Worm (Caenorhabditis elegans) whole organism, early embryonic: Measurements from ENCODE around the gene C13A2.10.

Experiments used
- B0310.2 ChIP-seq: sonication (generic microtip); optimal IDR thresholded peaks from 2 replicates; lab custom pipeline; 2016; ENCODE audit warnings: mild to moderate bottlenecking, missing genetic modification characterization, missing compliant biosample characterization
- F13C5.2 ChIP-seq: sonication (generic microtip); optimal IDR thresholded peaks from 2 replicates; lab custom pipeline; 2017; ENCODE audit warnings: mild to moderate bottlenecking, missing genetic modification characterization, inconsistent platforms, missing compliant biosample characterization
- aly-1 ChIP-seq: sonication (generic microtip); optimal IDR thresholded peaks from 2 replicates; lab custom pipeline; 2016; ENCODE audit warnings: missing genetic modification characterization, missing compliant biosample characterization
- ama-1 ChIP-seq: fragments of 150-350 bp; optimal IDR thresholded peaks from 2 replicates; lab custom pipeline; 2014
- ceh-13 ChIP-seq: fragments of 200-800 bp; sonication (Bioruptor generic); optimal IDR thresholded peaks from 2 replicates; lab custom pipeline; 2018; ENCODE audit warnings: mild to moderate bottlenecking, missing genetic modification characterization, missing compliant biosample characterization
- ceh-36 ChIP-seq: sonication (generic microtip); optimal IDR thresholded peaks from 2 replicates; lab custom pipeline; 2016; ENCODE audit warnings: missing genetic modification characterization, inconsistent platforms, missing compliant biosample characterization
- ets-7 ChIP-seq: sonication (generic microtip); optimal IDR thresholded peaks from 2 replicates; lab custom pipeline; 2016; ENCODE audit warnings: missing genotype, missing genetic modification characterization, missing compliant biosample characterization
- flt-1 ChIP-seq: fragments of 200-800 bp; sonication (Bioruptor generic); IDR thresholded peaks from 2 replicates; pipeline ENCODE4 v1.3.6; 2022; ENCODE audit warnings: missing genetic modification characterization, missing compliant biosample characterization
- hmbx-1 ChIP-seq: sonication (generic microtip); optimal IDR thresholded peaks from 2 replicates; lab custom pipeline; 2016; ENCODE audit warnings: mild to moderate bottlenecking, missing genetic modification characterization, missing compliant biosample characterization
- hmg-4 ChIP-seq: fragments of 200-800 bp; sonication (Bioruptor generic); optimal IDR thresholded peaks from 2 replicates; lab custom pipeline; 2018; ENCODE audit warnings: mild to moderate bottlenecking, missing genetic modification characterization, missing compliant biosample characterization
- hnd-1 ChIP-seq: sonication (generic microtip); optimal IDR thresholded peaks from 2 replicates; lab custom pipeline; 2016; ENCODE audit warnings: missing genetic modification characterization, missing compliant biosample characterization
- pes-1 ChIP-seq: fragments of 200-800 bp; sonication (Bioruptor generic); IDR thresholded peaks from 2 replicates; pipeline ENCODE4 v1.3.6; 2022; ENCODE audit warnings: missing genetic modification reagents, missing genetic modification characterization, missing compliant biosample characterization
- scrt-1 ChIP-seq: fragments of 200-800 bp; sonication (Bioruptor generic); IDR thresholded peaks from 2 replicates; pipeline ENCODE4 v1.3.6; 2022; ENCODE audit warnings: missing genetic modification characterization, missing compliant biosample characterization
- sea-1 ChIP-seq: fragments of 200-800 bp; sonication (Bioruptor generic); conservative IDR thresholded peaks from 2 replicates; pipeline ENCODE4 v1.3.6; 2022; ENCODE audit warnings: missing genetic modification characterization, missing compliant biosample characterization
- tbx-11 ChIP-seq: fragments of 200-800 bp; sonication (Bioruptor generic); IDR thresholded peaks from 2 replicates; pipeline ENCODE4 v1.3.6; 2022; ENCODE audit warnings: missing genetic modification characterization, missing compliant biosample characterization
- tbx-37 ChIP-seq: fragments of 200-800 bp; sonication (Bioruptor generic); conservative IDR thresholded peaks from 2 replicates; pipeline ENCODE4 v1.3.6; 2022; ENCODE audit warnings: missing genetic modification reagents, missing genetic modification characterization, missing compliant biosample characterization
- tra-4 ChIP-seq: sonication (generic microtip); optimal IDR thresholded peaks from 2 replicates; lab custom pipeline; 2017; ENCODE audit warnings: missing genetic modification characterization, missing compliant biosample characterization

C13A2.10 gene

DNA sequence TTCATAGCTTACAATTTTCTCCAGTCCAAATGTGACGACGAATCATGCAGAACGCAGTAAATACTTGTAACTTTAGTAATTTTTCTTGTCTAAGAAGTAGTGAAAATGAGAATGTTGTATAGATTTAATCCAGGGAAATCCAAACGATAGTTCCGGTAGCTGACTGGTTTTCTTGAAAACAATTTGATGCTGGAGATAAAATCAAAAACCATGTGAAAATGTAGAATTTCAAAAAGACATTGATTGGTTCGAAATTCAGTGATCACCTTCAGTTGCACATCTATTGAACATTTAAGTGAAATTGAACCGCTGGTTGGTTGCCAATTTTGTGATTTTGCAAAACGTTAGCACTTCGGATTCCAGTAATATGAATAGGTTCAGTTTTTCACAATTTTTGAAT, 10.8 kb downstream of the C13A2.10 start, which contains the start of gene C13A2.9:
C13A2.9 (minus strand) TSS at position 101 of the 400 bp plus-strand sequence.
- TF ChIP-seq ceh-36 (tag; lab: Kevin White, UChicago) (no peak), tra-4 (tag; lab: Kevin White, UChicago) (no peak), ama-1 (lab: Kevin White, UChicago) (no peak), pes-1 (GFP tag; lab: Robert Waterston, UW) (no peak), ets-7 (no peak), F13C5.2 (tag; lab: Kevin White, UChicago) (no peak), hnd-1 (tag; lab: Kevin White, UChicago) (no peak), B0310.2 (tag; lab: Kevin White, UChicago) (no peak), sea-1 (GFP tag; lab: Robert Waterston, UW) (no peak), tbx-37 (GFP tag; lab: Robert Waterston, UW) (no peak), hmbx-1 (tag; lab: Kevin White, UChicago) (no peak), hmg-4 (GFP tag; lab: Kevin White, UChicago) (no peak), ceh-13 (GFP tag; lab: Kevin White, UChicago) (no peak), scrt-1 (no peak), flt-1 (GFP tag; lab: Robert Waterston, UW) (no peak), tbx-11 (GFP tag; lab: Robert Waterston, UW) (no peak), aly-1 (tag; lab: Kevin White, UChicago) (no peak)

DNA sequence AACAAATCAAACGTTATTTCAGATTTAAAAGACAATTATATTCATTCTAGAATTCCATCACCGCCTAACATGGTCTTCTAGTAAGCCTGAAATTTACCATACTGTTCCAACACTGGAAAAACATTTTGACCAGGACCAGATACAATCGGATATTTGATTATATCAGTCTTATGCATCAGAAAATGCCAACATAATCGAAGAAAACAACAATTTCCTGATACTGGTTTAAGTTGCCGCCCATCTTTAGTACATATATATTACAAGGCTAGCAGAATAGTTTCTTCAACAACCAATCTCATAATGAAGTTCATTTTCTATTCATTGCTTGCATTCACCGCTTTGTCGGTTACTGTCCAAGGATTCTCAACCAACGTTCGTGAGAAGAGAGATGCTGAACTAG, 15.9 kb downstream of the C13A2.10 start, which contains the start of gene C13A2.12:
C13A2.12 (plus strand) TSS at position 301 of the 400 bp plus-strand sequence.
- TF ChIP-seq flt-1 (GFP tag; lab: Robert Waterston, UW) (no peak), ets-7 (no peak), ceh-13 (GFP tag; lab: Kevin White, UChicago) (no peak), tra-4 (tag; lab: Kevin White, UChicago) (no peak), F13C5.2 (tag; lab: Kevin White, UChicago) (no peak), hnd-1 (tag; lab: Kevin White, UChicago) (no peak), hmbx-1 (tag; lab: Kevin White, UChicago) (no peak), ceh-36 (tag; lab: Kevin White, UChicago) (no peak), aly-1 (tag; lab: Kevin White, UChicago) (no peak)

DNA sequence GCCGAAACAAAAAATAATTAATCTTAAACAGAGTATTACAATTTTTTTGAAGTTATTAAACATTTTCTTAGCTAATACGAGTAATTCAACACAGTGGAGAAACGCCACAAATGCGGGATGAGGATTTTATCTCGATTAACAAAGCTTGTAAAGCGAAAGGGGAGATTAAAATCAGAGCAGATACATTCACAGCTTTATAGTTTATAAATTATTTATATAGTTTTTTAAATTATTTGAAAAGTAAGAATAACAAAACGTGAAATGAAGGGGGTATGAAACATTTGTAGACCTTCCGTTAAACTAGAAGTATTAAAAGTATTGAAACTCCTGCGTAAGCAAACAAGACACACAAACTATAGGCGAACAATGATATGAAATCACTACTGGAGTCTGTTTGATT, 19.8 kb downstream of the C13A2.10 start, which contains the start of gene C05C8.8:
C05C8.8 (minus strand) TSS at position 101 of the 400 bp plus-strand sequence.
- TF ChIP-seq hnd-1 (tag; lab: Kevin White, UChicago): no peak
- no peak for TF ChIP-seq B0310.2 (tag; lab: Kevin White, UChicago)
- no peak for TF ChIP-seq hmg-4 (GFP tag; lab: Kevin White, UChicago)
- TF ChIP-seq hmbx-1 (tag; lab: Kevin White, UChicago): no peak
- TF ChIP-seq tra-4 (tag; lab: Kevin White, UChicago): no peak
- no peak for TF ChIP-seq ama-1 (lab: Kevin White, UChicago)
- TF ChIP-seq flt-1 (GFP tag; lab: Robert Waterston, UW): no peak
- no peak for TF ChIP-seq tbx-11 (GFP tag; lab: Robert Waterston, UW)
- no peak for TF ChIP-seq ets-7
- TF ChIP-seq tbx-37 (GFP tag; lab: Robert Waterston, UW): no peak
- TF ChIP-seq pes-1 (GFP tag; lab: Robert Waterston, UW): no peak
- TF ChIP-seq ceh-36 (tag; lab: Kevin White, UChicago): no peak
- no peak for TF ChIP-seq scrt-1
- no peak for TF ChIP-seq sea-1 (GFP tag; lab: Robert Waterston, UW)
- TF ChIP-seq aly-1 (tag; lab: Kevin White, UChicago): no peak
- no peak for TF ChIP-seq F13C5.2 (tag; lab: Kevin White, UChicago)
- TF ChIP-seq ceh-13 (GFP tag; lab: Kevin White, UChicago): no peak

DNA sequence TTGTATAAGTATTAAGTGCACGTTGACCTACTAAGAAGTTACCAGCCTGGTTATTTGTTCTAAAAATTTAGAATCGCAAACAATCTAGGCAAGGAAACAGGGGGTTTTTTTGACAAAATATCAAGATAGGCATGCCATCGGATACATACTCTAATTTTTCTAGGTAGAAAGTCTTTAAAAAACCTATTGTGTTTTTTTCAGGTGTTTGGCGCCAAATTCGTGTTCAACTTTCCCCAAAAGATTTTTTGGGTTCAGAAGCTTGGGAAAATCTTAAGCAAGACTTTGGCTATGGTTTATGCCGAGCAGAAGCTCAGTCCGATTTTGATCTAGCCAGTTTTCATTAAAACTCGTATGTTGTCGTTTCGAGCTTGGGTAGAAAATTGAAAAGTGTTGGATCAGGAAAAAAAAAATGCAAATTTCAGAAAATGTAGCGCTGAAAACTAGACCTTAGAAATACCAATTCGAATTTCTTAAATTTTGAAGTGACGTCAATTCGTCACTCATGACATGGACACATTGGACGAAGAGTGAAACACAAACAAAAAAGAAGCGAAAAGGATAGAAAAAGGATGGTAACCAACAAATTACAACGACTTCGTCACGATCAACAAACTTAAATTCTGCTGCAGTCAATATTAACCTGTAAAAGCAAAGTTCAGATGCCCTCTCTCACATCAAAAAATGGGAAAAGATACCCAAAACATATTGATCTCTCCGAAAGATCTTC, 26.5 kb downstream of the C13A2.10 start:
- TF ChIP-seq aly-1 (tag; lab: Kevin White, UChicago) (no peak), B0310.2 (tag; lab: Kevin White, UChicago) (no peak), pes-1 (GFP tag; lab: Robert Waterston, UW) (no peak), ceh-13 (GFP tag; lab: Kevin White, UChicago) (no peak), ama-1 (lab: Kevin White, UChicago) (no peak), ceh-36 (tag; lab: Kevin White, UChicago) (no peak), flt-1 (GFP tag; lab: Robert Waterston, UW) (no peak), sea-1 (GFP tag; lab: Robert Waterston, UW) (no peak), F13C5.2 (tag; lab: Kevin White, UChicago) (no peak), hmg-4 (GFP tag; lab: Kevin White, UChicago) (no peak), tra-4 (tag; lab: Kevin White, UChicago) (no peak), ets-7 (no peak), hmbx-1 (tag; lab: Kevin White, UChicago) (no peak), scrt-1 (no peak), hnd-1 (tag; lab: Kevin White, UChicago) (no peak), tbx-37 (GFP tag; lab: Robert Waterston, UW) (no peak), tbx-11 (GFP tag; lab: Robert Waterston, UW) (no peak)

DNA sequence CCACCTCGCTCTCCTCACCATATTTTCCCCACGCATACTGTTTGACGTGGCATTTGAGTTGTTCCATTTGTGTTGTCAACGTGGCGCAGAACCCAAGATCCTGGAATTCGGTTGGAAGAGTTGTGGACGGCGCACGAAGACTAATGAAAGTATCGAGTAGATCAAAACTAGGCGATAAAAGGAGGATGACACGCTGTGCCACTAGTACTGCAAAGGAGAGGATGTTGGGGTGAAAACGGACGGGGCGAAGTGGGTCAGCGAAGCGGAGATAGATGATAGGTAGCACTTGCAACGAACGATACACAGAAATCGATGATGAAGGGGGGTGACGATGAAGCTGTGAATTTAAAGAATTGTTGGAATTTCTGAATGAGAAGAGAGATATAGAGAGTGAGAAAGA, 27.9 kb downstream of the C13A2.10 start, which contains the start of gene C05C8.7:
C05C8.7 (minus strand) TSS at position 100 of the 400 bp plus-strand sequence.
- TF ChIP-seq B0310.2 (tag; lab: Kevin White, UChicago) (no peak), ceh-36 (tag; lab: Kevin White, UChicago) (no peak), pes-1 (GFP tag; lab: Robert Waterston, UW) (no peak), scrt-1 (no peak), flt-1 (GFP tag; lab: Robert Waterston, UW) (no peak), hmg-4 (GFP tag; lab: Kevin White, UChicago) (no peak), tra-4 (tag; lab: Kevin White, UChicago) (no peak), ama-1 (lab: Kevin White, UChicago) (no peak), aly-1 (tag; lab: Kevin White, UChicago) (no peak), sea-1 (GFP tag; lab: Robert Waterston, UW) (no peak), hmbx-1 (tag; lab: Kevin White, UChicago) (no peak), hnd-1 (tag; lab: Kevin White, UChicago) (no peak), ets-7 (no peak), tbx-37 (GFP tag; lab: Robert Waterston, UW) (no peak), F13C5.2 (tag; lab: Kevin White, UChicago) (no peak), tbx-11 (GFP tag; lab: Robert Waterston, UW) (no peak)
